Worm (Caenorhabditis elegans) whole organism, young adult: ENCODE results near the gene M03B6.3.

Source experiments
- Y67H2A.10 ChIP-seq: fragments of 200-800 bp; sonication (Bioruptor generic); conservative IDR thresholded peaks from 2 replicates; pipeline ENCODE4 v1.3.6; 2022; ENCODE audit warnings: missing genetic modification reagents, missing genetic modification characterization, missing compliant biosample characterization
- akir-1 ChIP-seq: fragments of 200-800 bp; sonication (Bioruptor generic); optimal IDR thresholded peaks from 2 replicates; lab custom pipeline; 2018; ENCODE audit warnings: mild to moderate bottlenecking, missing genetic modification characterization, moderate library complexity, missing compliant biosample characterization
- ama-1 ChIP-seq, 3 experiments: fragments of 150-350 bp in 1 of 3; sonication (generic microtip) in 2 of 3; optimal IDR thresholded peaks; 2 replicates each; lab custom pipeline; 2014 to 2018; ENCODE audit warnings: missing biosample characterization in 2 of 3, missing genetic modification characterization in 2 of 3, missing genetic modification reagents in 2 of 3
- ceh-79 ChIP-seq: sonication (generic microtip); optimal IDR thresholded peaks from 2 replicates; lab custom pipeline; 2017; ENCODE audit warnings: mild to moderate bottlenecking, missing genetic modification characterization, missing compliant biosample characterization
- efl-1 ChIP-seq: fragments of 150-350 bp; optimal IDR thresholded peaks from 2 replicates; lab custom pipeline; 2014; ENCODE audit warnings: missing biosample characterization, missing genetic modification reagents, missing genetic modification characterization
- ekl-4 ChIP-seq: fragments of 200-800 bp; sonication (Bioruptor generic); IDR thresholded peaks from 2 replicates; pipeline ENCODE4 v1.3.6; 2022; ENCODE audit warnings: missing genetic modification reagents, missing genetic modification characterization, missing compliant biosample characterization
- hlh-12 ChIP-seq: sonication (generic microtip); optimal IDR thresholded peaks from 2 replicates; lab custom pipeline; 2016; ENCODE audit warnings: missing genetic modification characterization, missing compliant biosample characterization
- hlh-26 ChIP-seq: fragments of 200-800 bp; sonication (Bioruptor generic); conservative IDR thresholded peaks from 2 replicates; pipeline ENCODE4 v1.3.6; 2022; ENCODE audit warnings: missing genetic modification reagents, missing genetic modification characterization, missing compliant biosample characterization
- let-607 ChIP-seq, 2 experiments: fragments of 200-800 bp in 1 of 2; sonication (Bioruptor generic) in 1 of 2; sonication (generic microtip) in 1 of 2; optimal IDR thresholded peaks; 2 replicates each; lab custom pipeline; 2016 to 2018; ENCODE audit warnings: mild to moderate bottlenecking in 2 of 2, missing compliant biosample characterization in 2 of 2, missing genetic modification characterization in 2 of 2, moderate library complexity in 2 of 2, missing genotype in 1 of 2
- lsl-1 ChIP-seq: fragments of 200-800 bp; sonication (Bioruptor generic); optimal IDR thresholded peaks from 2 replicates; lab custom pipeline; 2018; ENCODE audit warnings: mild to moderate bottlenecking, missing genetic modification characterization, moderate library complexity, missing compliant biosample characterization
- nhr-90 ChIP-seq: sonication (generic microtip); optimal IDR thresholded peaks from 2 replicates; lab custom pipeline; 2016; ENCODE audit warnings: missing genotype, mild to moderate bottlenecking, missing genetic modification characterization, missing compliant biosample characterization
- snpc-4 ChIP-seq, 5 experiments: fragments of 150-350 bp in 1 of 5; sonication (generic microtip) in 4 of 5; optimal IDR thresholded peaks; 2 replicates each; lab custom pipeline; 2014 to 2018; ENCODE audit warnings: missing genetic modification characterization in 5 of 5, missing biosample characterization in 3 of 5, antibody characterized with exemption in 2 of 5, mild to moderate bottlenecking in 2 of 5, missing compliant biosample characterization in 2 of 5, missing genotype in 2 of 5, moderate library complexity in 2 of 5, missing genetic modification reagents in 1 of 5
- ztf-22 ChIP-seq: fragments of 200-800 bp; sonication (Bioruptor generic); optimal IDR thresholded peaks from 2 replicates; lab custom pipeline; 2018; ENCODE audit warnings: mild to moderate bottlenecking, missing genetic modification characterization, moderate library complexity, missing compliant biosample characterization

DNA sequence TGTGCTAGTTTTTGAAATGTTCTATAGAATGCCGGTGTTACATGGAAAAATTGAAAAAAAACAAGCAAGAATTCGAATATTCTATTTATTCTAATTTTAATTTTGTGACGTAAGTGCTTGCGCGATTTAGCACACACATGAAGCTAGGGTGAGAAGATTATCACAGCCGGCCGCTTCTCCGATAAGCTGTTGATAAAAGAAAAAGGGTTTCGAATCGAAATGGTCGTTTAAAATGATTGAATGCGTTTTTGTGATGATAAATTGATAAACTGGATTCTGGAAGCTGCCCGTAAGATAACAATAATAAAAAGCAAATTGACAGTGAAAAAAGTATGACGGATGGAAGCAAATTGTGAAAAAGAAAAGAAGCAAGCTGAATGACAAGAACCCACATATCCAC is 20.1 kb upstream of the M03B6.3 start:
- TF ChIP-seq let-607 (tag; optimal IDR thresholded peaks at IDR 0.05; lab: Kevin White, UChicago) (no peak), efl-1 (GFP tag; lab: Kevin White, UChicago) (no peak), snpc-4 (GFP tag; optimal IDR thresholded peaks at IDR 0.05; lab: Kevin White, UChicago) (no peak), snpc-4 (tag; optimal IDR thresholded peaks at IDR 0.05; lab: Kevin White, UChicago) (no peak), akir-1 (GFP tag; lab: Kevin White, UChicago) (no peak), hlh-26 (GFP tag; lab: Robert Waterston, UW) (no peak), hlh-12 (tag; lab: Kevin White, UChicago) (no peak), ztf-22 (GFP tag; lab: Kevin White, UChicago) (no peak), lsl-1 (GFP tag; lab: Kevin White, UChicago) (no peak), ama-1 (optimal IDR thresholded peaks at IDR 0.05; lab: Kevin White, UChicago) (no peak), ama-1 (GFP tag; optimal IDR thresholded peaks at IDR 0.05; lab: Kevin White, UChicago) (no peak), ekl-4 (GFP tag; lab: Robert Waterston, UW) (no peak), Y67H2A.10 (GFP tag; lab: Robert Waterston, UW) (no peak), nhr-90 (tag; lab: Kevin White, UChicago) (no peak), ceh-79 (tag; lab: Kevin White, UChicago) (no peak)
